Worm (Caenorhabditis elegans): ENCODE results near the gene cone-1.

cone-1 gene

ce11 chrIII:2532716-2533115, 2.3 kb downstream of the cone-1 start:
- TF ChIP-seq pha-4 (tag; optimal IDR thresholded peaks at IDR 0.05), result no peak
- peak; percentile 67 for TF ChIP-seq nfya-1 (tag; optimal IDR thresholded peaks at IDR 0.05; ENCODE audit: insufficient read depth)
- no peak for TF ChIP-seq jun-1 (tag; optimal IDR thresholded peaks at IDR 0.05)
- peak; percentile 43 for TF ChIP-seq tbx-2 (tag; optimal IDR thresholded peaks at IDR 0.05)
- TF ChIP-seq hmg-11 (tag; optimal IDR thresholded peaks at IDR 0.05), result peak; percentile 49
- peak; percentile 7 for TF ChIP-seq lin-15B (tag; optimal IDR thresholded peaks at IDR 0.05)
- no peak for TF ChIP-seq nhr-237 (tag; optimal IDR thresholded peaks at IDR 0.05)
- TF ChIP-seq ceh-16 (tag; optimal IDR thresholded peaks at IDR 0.05), result no peak
- TF ChIP-seq ceh-28 (tag; optimal IDR thresholded peaks at IDR 0.05), result peak; percentile 52
- peak; percentile 15 for TF ChIP-seq lin-39 (tag; optimal IDR thresholded peaks at IDR 0.05)
- peak; percentile 6 for TF ChIP-seq sea-2 (GFP tag; optimal IDR thresholded peaks at IDR 0.05)
- peak; percentile 8 for TF ChIP-seq nhr-11 (tag; optimal IDR thresholded peaks at IDR 0.05)

- no peak for TF ChIP-seq nhr-23 (tag; optimal IDR thresholded peaks at IDR 0.05)
- no peak for TF ChIP-seq skn-1 (tag; optimal IDR thresholded peaks at IDR 0.05)
- TF ChIP-seq nhr-67 (tag; optimal IDR thresholded peaks at IDR 0.05), result no peak
- peak; percentile 31 for TF ChIP-seq snpc-4 (tag; optimal IDR thresholded peaks at IDR 0.05)
- no peak for TF ChIP-seq R02D3.7 (tag; optimal IDR thresholded peaks at IDR 0.05)
- no peak for TF ChIP-seq ZK546.5 (tag; optimal IDR thresholded peaks at IDR 0.05)
- no peak for TF ChIP-seq elt-1 (tag; optimal IDR thresholded peaks at IDR 0.05)
- TF ChIP-seq lin-15B (tag; optimal IDR thresholded peaks at IDR 0.05), result peak; percentile 17
- no peak for TF ChIP-seq mdl-1 (tag; optimal IDR thresholded peaks at IDR 0.05)
- no peak for TF ChIP-seq mml-1 (tag; optimal IDR thresholded peaks at IDR 0.05)
- TF ChIP-seq lin-39 (tag; optimal IDR thresholded peaks at IDR 0.05), result peak; percentile 69
- TF ChIP-seq zag-1 (tag; optimal IDR thresholded peaks at IDR 0.05), result no peak
- TF ChIP-seq nfya-1 (tag; optimal IDR thresholded peaks at IDR 0.05; ENCODE audit: insufficient read depth), result peak; percentile 59
- TF ChIP-seq hmg-11 (tag; optimal IDR thresholded peaks at IDR 0.05), result peak; percentile 51
These were observed 4.7 kb downstream of the cone-1 start for ce11 chrIII:2535122-2535521.

ce11 chrIII:2540520-2540919, 10.1 kb downstream of the cone-1 start:
- TF ChIP-seq fkh-10 (GFP tag; optimal IDR thresholded peaks at IDR 0.05), result no peak
- no peak for TF ChIP-seq mdl-1 (tag; optimal IDR thresholded peaks at IDR 0.05)
- no peak for TF ChIP-seq elt-2 (tag; optimal IDR thresholded peaks at IDR 0.05)
- TF ChIP-seq ceh-82 (tag; optimal IDR thresholded peaks at IDR 0.05), result no peak
- no peak for TF ChIP-seq ZK546.5 (tag; optimal IDR thresholded peaks at IDR 0.05)
- TF ChIP-seq sea-2 (GFP tag; optimal IDR thresholded peaks at IDR 0.05), result no peak
- no peak for TF ChIP-seq mml-1 (tag; optimal IDR thresholded peaks at IDR 0.05)
- TF ChIP-seq zag-1 (tag; optimal IDR thresholded peaks at IDR 0.05), result no peak
- no peak for TF ChIP-seq unc-39 (tag; optimal IDR thresholded peaks at IDR 0.05)
- no peak for TF ChIP-seq nhr-43 (tag; optimal IDR thresholded peaks at IDR 0.05; ENCODE audit: poor library complexity, severe bottlenecking)
- TF ChIP-seq egl-27 (tag; optimal IDR thresholded peaks at IDR 0.05), result no peak
- no peak for TF ChIP-seq jun-1 (tag; optimal IDR thresholded peaks at IDR 0.05)
- TF ChIP-seq snpc-4 (tag; optimal IDR thresholded peaks at IDR 0.05), result no peak
- TF ChIP-seq ztf-11 (tag; optimal IDR thresholded peaks at IDR 0.05), result no peak
- TF ChIP-seq ceh-28 (tag; optimal IDR thresholded peaks at IDR 0.05), result no peak
- no peak for TF ChIP-seq skn-1 (tag; optimal IDR thresholded peaks at IDR 0.05)
- TF ChIP-seq egl-5 (tag; optimal IDR thresholded peaks at IDR 0.05), result no peak

- no peak for TF ChIP-seq mml-1 (tag; optimal IDR thresholded peaks at IDR 0.05)
- no peak for TF ChIP-seq nhr-76 (tag; optimal IDR thresholded peaks at IDR 0.05)
- TF ChIP-seq nfya-1 (tag; optimal IDR thresholded peaks at IDR 0.05; ENCODE audit: insufficient read depth), result peak; percentile 77
These were observed 15.9 kb downstream of the cone-1 start for ce11 chrIII:2546298-2546697.

- TF ChIP-seq nfya-1 (tag; optimal IDR thresholded peaks at IDR 0.05; ENCODE audit: insufficient read depth), result no peak
- TF ChIP-seq ZK546.5 (tag; optimal IDR thresholded peaks at IDR 0.05), result no peak
- TF ChIP-seq nhr-25 (tag; optimal IDR thresholded peaks at IDR 0.05), result no peak
- no peak for TF ChIP-seq nhr-28 (tag; optimal IDR thresholded peaks at IDR 0.05)
- no peak for TF ChIP-seq pqm-1 (tag; optimal IDR thresholded peaks at IDR 0.05)
- no peak for TF ChIP-seq nhr-12 (tag; optimal IDR thresholded peaks at IDR 0.05)
- no peak for TF ChIP-seq mml-1 (tag; optimal IDR thresholded peaks at IDR 0.05)
These were observed 19.2 kb downstream of the cone-1 start, which contains the start of gene feh-1 for ce11 chrIII:2549620-2550019. TSS of gene feh-1 (plus strand) at chrIII:2549920.

Data from whole organism, L3 larva.